Fruit fly (Drosophila melanogaster) ovary, adult (tissue): ENCODE measurements around the gene HemK2.

Source experiments
- CG17801 ChIP-seq: fragments of 200-800 bp; optimal IDR thresholded peaks from 2 replicates; lab custom pipeline; 2019; ENCODE audit warnings: missing biosample characterization, mild to moderate bottlenecking, missing genetic modification characterization, moderate library complexity; ENCODE audit not compliant: partially characterized antibody

HemK2 gene

DNA sequence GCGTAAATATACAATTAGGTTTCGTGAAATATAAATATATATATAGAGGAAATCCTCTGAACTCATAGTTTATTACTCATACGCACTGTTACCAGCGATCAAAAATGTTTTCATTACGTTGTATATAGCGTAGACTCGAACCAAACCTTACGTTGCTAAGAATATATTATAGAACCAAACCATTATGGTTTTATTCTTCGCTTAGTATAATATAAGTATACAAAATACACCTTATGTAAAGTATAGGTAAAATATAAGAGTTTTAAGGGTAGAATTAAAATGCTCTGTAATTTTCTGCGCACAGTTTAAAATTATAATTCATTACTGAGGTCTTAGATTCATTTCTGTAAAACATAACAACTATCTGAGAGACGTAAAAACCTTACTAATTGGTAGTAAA lies 35.0 kb downstream of the HemK2 start:
- no peak for TF ChIP-seq CG17801 (GFP tag; lab: Kevin White, UChicago)

DNA sequence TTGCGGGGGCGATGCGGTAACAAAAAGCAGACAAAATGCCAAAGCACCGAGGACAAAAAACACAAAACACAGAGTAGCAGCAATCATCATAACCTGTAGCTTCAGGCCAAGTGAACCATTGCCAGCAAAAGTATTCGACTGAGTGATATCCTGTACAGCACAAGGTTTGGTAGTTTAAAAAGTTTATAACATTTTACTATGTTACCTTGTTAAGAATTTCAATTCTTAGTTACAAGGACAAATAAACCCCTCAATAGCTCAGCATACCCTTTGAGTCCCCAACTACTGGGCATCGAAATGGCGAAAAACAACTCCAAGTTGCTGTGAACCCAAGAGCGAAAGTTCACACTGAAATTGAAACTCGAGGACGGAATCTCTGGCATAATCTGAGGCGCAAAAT lies 36.4 kb downstream of the HemK2 start:
- no peak for TF ChIP-seq CG17801 (GFP tag; lab: Kevin White, UChicago)

DNA sequence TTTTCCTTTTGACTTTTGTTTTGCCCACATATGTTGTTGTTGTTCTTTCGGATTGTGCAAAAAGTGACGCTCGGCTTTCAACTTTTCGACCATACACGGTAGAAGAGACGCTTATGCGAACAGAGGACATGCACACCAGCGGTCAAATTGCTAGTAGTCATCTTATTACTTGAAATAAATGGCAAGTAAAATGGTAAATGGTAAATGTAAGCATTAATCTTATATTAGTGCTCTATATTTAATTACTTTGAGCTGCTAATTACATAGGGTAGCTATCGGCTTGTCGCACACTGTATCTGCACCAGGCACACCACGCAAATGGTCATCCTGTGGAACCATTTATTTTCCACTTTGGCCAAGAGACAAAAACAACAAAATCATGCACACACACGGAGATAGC lies 38.2 kb downstream of the HemK2 start:
- TF ChIP-seq CG17801 (GFP tag; lab: Kevin White, UChicago), result no peak

DNA sequence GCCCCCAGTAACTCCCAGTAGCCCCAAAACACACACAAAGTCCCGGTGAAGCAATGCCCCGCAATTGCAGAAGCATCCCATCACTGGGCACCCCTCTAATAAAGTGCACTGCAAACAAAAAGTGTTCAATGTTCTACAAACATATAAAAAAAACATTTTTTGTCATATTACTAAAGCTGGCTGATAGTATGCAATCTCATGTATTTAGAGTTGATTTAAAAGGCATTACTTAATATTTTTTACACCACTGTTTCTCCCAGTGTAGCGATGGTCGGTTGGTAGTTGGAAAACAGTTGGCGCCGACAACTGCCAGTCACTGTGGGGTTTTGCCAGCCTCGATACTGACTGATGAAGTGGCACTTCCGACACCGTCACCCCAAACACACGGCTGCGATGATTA lies 39.1 kb downstream of the HemK2 start:
- TF ChIP-seq CG17801 (GFP tag; lab: Kevin White, UChicago), result no peak
